Fruit fly (Drosophila melanogaster) whole organism, embryonic: ENCODE data around the gene VhaSFD.

Experiments used
- Ada2b ChIP-seq: fragments of 200-800 bp; sonication (Bioruptor generic); IDR thresholded peaks from 2 replicates; pipeline ENCODE4 v1.3.6; 2022; ENCODE audit warnings: missing biosample characterization, missing genetic modification characterization
- BtbVII ChIP-seq: fragments of 200-800 bp; sonication (Bioruptor generic); optimal IDR thresholded peaks from 3 replicates; lab custom pipeline; 2017; ENCODE audit warnings: missing biosample characterization, mild to moderate bottlenecking, missing genetic modification characterization
- CG14710 ChIP-seq: fragments of 200-800 bp; sonication (Bioruptor generic); optimal IDR thresholded peaks from 3 replicates; lab custom pipeline; 2019; ENCODE audit warnings: missing biosample characterization, mild to moderate bottlenecking, missing genetic modification characterization, moderate library complexity
- CG15601 ChIP-seq: fragments of 200-800 bp; sonication (Bioruptor generic); optimal IDR thresholded peaks from 3 replicates; lab custom pipeline; 2019; ENCODE audit warnings: missing biosample characterization, mild to moderate bottlenecking, missing genetic modification characterization, moderate library complexity
- CG15696 ChIP-seq: fragments of 200-800 bp; sonication (Bioruptor generic); optimal IDR thresholded peaks from 2 replicates; lab custom pipeline; 2019; ENCODE audit warnings: missing biosample characterization, mild to moderate bottlenecking, missing genetic modification characterization, moderate library complexity
- CG1603 ChIP-seq: fragments of 200-800 bp; sonication (Bioruptor generic); optimal IDR thresholded peaks from 2 replicates; lab custom pipeline; 2019; ENCODE audit warnings: missing biosample characterization, mild to moderate bottlenecking, missing genetic modification characterization, moderate library complexity
- CG2120 ChIP-seq: fragments of 200-800 bp; sonication (Bioruptor generic); optimal IDR thresholded peaks from 3 replicates; lab custom pipeline; 2016; ENCODE audit warnings: missing biosample characterization, missing genetic modification characterization
- CG2875 ChIP-seq: fragments of 200-800 bp; sonication (Bioruptor generic); optimal IDR thresholded peaks from 2 replicates; lab custom pipeline; 2017; ENCODE audit warnings: missing biosample characterization, mild to moderate bottlenecking, missing genetic modification characterization, missing genetic modification reagents
- CG30403 ChIP-seq: fragments of 200-800 bp; sonication (Bioruptor generic); optimal IDR thresholded peaks from 3 replicates; lab custom pipeline; 2016; ENCODE audit warnings: missing biosample characterization, missing genetic modification characterization
- CG3065 ChIP-seq: fragments of 200-800 bp; sonication (Bioruptor generic); optimal IDR thresholded peaks from 2 replicates; lab custom pipeline; 2016; ENCODE audit warnings: missing biosample characterization, missing genetic modification characterization
- CG4360 ChIP-seq: fragments of 200-800 bp; sonication (Bioruptor generic); IDR thresholded peaks from 2 replicates; pipeline ENCODE4 v1.3.6; 2022; ENCODE audit warnings: missing biosample characterization, missing genetic modification characterization
- CG6272 ChIP-seq: fragments of 200-800 bp; sonication (Bioruptor generic); IDR thresholded peaks from 2 replicates; pipeline ENCODE4 v1.3.6; 2022; ENCODE audit warnings: missing biosample characterization, missing genetic modification characterization
- CG6689 ChIP-seq: fragments of 200-800 bp; sonication (Bioruptor generic); IDR thresholded peaks from 2 replicates; pipeline ENCODE4 v1.3.6; 2022; ENCODE audit warnings: missing biosample characterization, missing genetic modification characterization
- CG6854 ChIP-seq: fragments of 200-800 bp; sonication (Bioruptor generic); optimal IDR thresholded peaks from 3 replicates; lab custom pipeline; 2017; ENCODE audit warnings: missing biosample characterization, mild to moderate bottlenecking, missing genetic modification characterization
- CG7271 ChIP-seq: fragments of 200-800 bp; sonication (Bioruptor generic); optimal IDR thresholded peaks from 2 replicates; lab custom pipeline; 2018; ENCODE audit warnings: missing biosample characterization, mild to moderate bottlenecking, missing genetic modification characterization, moderate library complexity
- CG8924 ChIP-seq: fragments of 200-800 bp; optimal IDR thresholded peaks from 3 replicates; lab custom pipeline; 2019; ENCODE audit warnings: missing biosample characterization, mild to moderate bottlenecking, missing genetic modification characterization, moderate library complexity
- CG9797 ChIP-seq: fragments of 200-800 bp; sonication (Bioruptor generic); optimal IDR thresholded peaks from 3 replicates; lab custom pipeline; 2018; ENCODE audit warnings: missing biosample characterization, mild to moderate bottlenecking, missing genetic modification characterization
- CG9932 ChIP-seq: fragments of 200-800 bp; sonication (Bioruptor generic); IDR thresholded peaks from 2 replicates; pipeline ENCODE4 v1.3.6; 2022; ENCODE audit warnings: missing biosample characterization, missing genetic modification characterization
- Deaf1 ChIP-seq: fragments of 200-800 bp; optimal IDR thresholded peaks from 3 replicates; lab custom pipeline; 2019; ENCODE audit warnings: missing biosample characterization, mild to moderate bottlenecking, missing genetic modification characterization, moderate library complexity
- Drgx ChIP-seq: fragments of 200-800 bp; sonication (Bioruptor generic); IDR thresholded peaks from 2 replicates; pipeline ENCODE4 v1.3.6; 2022; ENCODE audit warnings: missing biosample characterization, missing genetic modification characterization
- E2f2 ChIP-seq: fragments of 200-800 bp; sonication (Bioruptor generic); IDR thresholded peaks from 2 replicates; pipeline ENCODE4 v1.3.6; 2022; ENCODE audit warnings: missing biosample characterization, missing genetic modification characterization
- Ets97D ChIP-seq: fragments of 200-800 bp; sonication (Bioruptor generic); optimal IDR thresholded peaks from 3 replicates; lab custom pipeline; 2016; ENCODE audit warnings: missing biosample characterization, missing genetic modification characterization
- HLH3B ChIP-seq: fragments of 200-800 bp; sonication (Bioruptor generic); IDR thresholded peaks from 2 replicates; pipeline ENCODE4 v1.3.6; 2022; ENCODE audit warnings: missing biosample characterization, missing genetic modification characterization
- HLH54F ChIP-seq: fragments of 200-800 bp; sonication (Bioruptor generic); optimal IDR thresholded peaks from 3 replicates; lab custom pipeline; 2016; ENCODE audit warnings: missing biosample characterization, missing genetic modification characterization
- Hmr ChIP-seq: fragments of 200-800 bp; sonication (Bioruptor generic); optimal IDR thresholded peaks from 3 replicates; lab custom pipeline; 2017; ENCODE audit warnings: mild to moderate bottlenecking, missing biosample characterization, missing genetic modification reagents, missing genetic modification characterization
- Hsf ChIP-seq: fragments of 200-800 bp; sonication (Bioruptor generic); optimal IDR thresholded peaks from 3 replicates; lab custom pipeline; 2016; ENCODE audit warnings: missing biosample characterization, missing genetic modification characterization
- Myb ChIP-seq: fragments of 200-800 bp; sonication (Bioruptor generic); optimal IDR thresholded peaks from 2 replicates; lab custom pipeline; 2016; ENCODE audit warnings: missing biosample characterization, missing genetic modification characterization
- PHDP ChIP-seq: fragments of 200-800 bp; sonication (Bioruptor generic); optimal IDR thresholded peaks from 3 replicates; lab custom pipeline; 2018; ENCODE audit warnings: missing biosample characterization, mild to moderate bottlenecking, missing genetic modification characterization, moderate library complexity
- Poxn ChIP-seq: fragments of 200-800 bp; sonication (Bioruptor generic); IDR thresholded peaks from 2 replicates; pipeline ENCODE4 v1.3.6; 2022; ENCODE audit warnings: missing biosample characterization, missing genetic modification characterization
- Rfx ChIP-seq: fragments of 200-800 bp; sonication (Bioruptor generic); IDR thresholded peaks from 2 replicates; pipeline ENCODE4 v1.3.6; 2022; ENCODE audit warnings: missing biosample characterization, missing genetic modification characterization
- Sox100B ChIP-seq: fragments of 200-800 bp; sonication (Bioruptor generic); optimal IDR thresholded peaks from 3 replicates; lab custom pipeline; 2018; ENCODE audit warnings: missing biosample characterization, mild to moderate bottlenecking, missing genetic modification characterization
- ab ChIP-seq: fragments of 200-800 bp; sonication (Bioruptor generic); optimal IDR thresholded peaks from 2 replicates; lab custom pipeline; 2016; ENCODE audit warnings: missing biosample characterization, missing genetic modification characterization
- bbx ChIP-seq: fragments of 200-800 bp; sonication (Bioruptor generic); IDR thresholded peaks from 2 replicates; pipeline ENCODE4 v1.3.6; 2022; ENCODE audit warnings: missing biosample characterization, missing genetic modification characterization; ENCODE audit not compliant: partially characterized antibody
- br ChIP-seq: fragments of >200 bp; optimal IDR thresholded peaks from 2 replicates; lab custom pipeline; 2017
- dimm ChIP-seq: fragments of 200-800 bp; sonication (Bioruptor generic); IDR thresholded peaks from 2 replicates; pipeline ENCODE4 v1.3.6; 2022; ENCODE audit warnings: missing biosample characterization, missing genetic modification characterization
- dm ChIP-seq: fragments of 200-800 bp; sonication (Bioruptor generic); optimal IDR thresholded peaks from 3 replicates; lab custom pipeline; 2016; ENCODE audit warnings: missing biosample characterization, missing genetic modification characterization
- dmrt99B ChIP-seq: fragments of 200-800 bp; sonication (Bioruptor generic); optimal IDR thresholded peaks from 2 replicates; lab custom pipeline; 2018; ENCODE audit warnings: missing biosample characterization, mild to moderate bottlenecking, missing genetic modification characterization, moderate library complexity
- dysf ChIP-seq: fragments of 200-800 bp; sonication (Bioruptor generic); IDR thresholded peaks from 3 replicates; pipeline ENCODE4 v1.3.6; 2022; ENCODE audit warnings: missing biosample characterization, missing genetic modification characterization
- en ChIP-seq: fragments of 200-800 bp; sonication (Bioruptor generic); optimal IDR thresholded peaks from 2 replicates; lab custom pipeline; 2016; ENCODE audit warnings: missing biosample characterization, missing genetic modification characterization
- esg ChIP-seq: fragments of 200-800 bp; sonication (Bioruptor generic); conservative IDR thresholded peaks from 2 replicates; pipeline ENCODE4 v1.3.6; 2022; ENCODE audit warnings: missing biosample characterization, missing genetic modification characterization
- maf-S ChIP-seq: fragments of 200-800 bp; sonication (Bioruptor generic); optimal IDR thresholded peaks from 2 replicates; lab custom pipeline; 2016; ENCODE audit warnings: missing biosample characterization, missing genetic modification characterization
- mld ChIP-seq: fragments of 200-800 bp; sonication (Bioruptor generic); IDR thresholded peaks from 3 replicates; pipeline ENCODE4 v1.3.6; 2022; ENCODE audit warnings: missing biosample characterization, missing genetic modification characterization; ENCODE audit not compliant: partially characterized antibody
- pan ChIP-seq, 4 experiments: fragments of >200 bp in 3 of 4; fragments of 200-800 bp in 1 of 4; sonication (Bioruptor generic) in 1 of 4; optimal IDR thresholded peaks in 3 of 4; IDR thresholded peaks in 1 of 4; 2 replicates each; pipeline versions ENCODE4 v1.3.6 to Lab custom; 2017 to 2022; ENCODE audit warnings: missing biosample characterization in 2 of 4, missing genetic modification characterization in 2 of 4, mixed read lengths in 1 of 4
- pros ChIP-seq: fragments of 200-800 bp; sonication (Bioruptor generic); optimal IDR thresholded peaks from 3 replicates; lab custom pipeline; 2019; ENCODE audit warnings: missing biosample characterization, mild to moderate bottlenecking, missing genetic modification characterization, moderate library complexity
- tgo ChIP-seq: fragments of 200-800 bp; sonication (Bioruptor generic); IDR thresholded peaks from 3 replicates; pipeline ENCODE4 v1.3.6; 2022; ENCODE audit warnings: missing biosample characterization, missing genetic modification characterization
- trh ChIP-seq: fragments of 200-800 bp; sonication (Bioruptor generic); optimal IDR thresholded peaks from 2 replicates; lab custom pipeline; 2016; ENCODE audit warnings: missing biosample characterization, missing genetic modification characterization
- ttk ChIP-seq: fragments of 200-800 bp; sonication (Bioruptor generic); IDR thresholded peaks from 2 replicates; pipeline ENCODE4 v2.1.2; 2022; ENCODE audit warnings: missing biosample characterization, missing genetic modification characterization
- tx ChIP-seq: fragments of 200-800 bp; sonication (Bioruptor generic); optimal IDR thresholded peaks from 2 replicates; lab custom pipeline; 2016; ENCODE audit warnings: missing biosample characterization, missing genetic modification characterization
- unpg ChIP-seq: fragments of 200-800 bp; sonication (Bioruptor generic); optimal IDR thresholded peaks from 3 replicates; lab custom pipeline; 2018; ENCODE audit warnings: missing biosample characterization, mild to moderate bottlenecking, missing genetic modification characterization, moderate library complexity
- zen2 ChIP-seq: fragments of 200-800 bp; sonication (Bioruptor generic); IDR thresholded peaks from 3 replicates; pipeline ENCODE4 v1.3.6; 2022; ENCODE audit warnings: missing biosample characterization, missing genetic modification characterization; ENCODE audit not compliant: partially characterized antibody

VhaSFD gene

dm6 chr2L:16679817-16680683, 47.6 kb downstream of the VhaSFD start, which contains the start of the genes grp and squ (continued):
- TF ChIP-seq tgo (GFP tag; lab: Robert Waterston, UW) (no peak), E2f2 (GFP tag; lab: Robert Waterston, UW) (peak; percentile 60), CG7271 (tag; lab: Kevin White, UChicago) (no peak), HLH3B (no peak), Deaf1 (tag; lab: Kevin White, UChicago) (no peak), CG9932 (peak; percentile 66), br (no peak), ttk (no peak), CG15696 (no peak), CG30403 (GFP tag; lab: Kevin White, UChicago) (no peak), zen2 (GFP tag; lab: Robert Waterston, UW) (peak; percentile 89), mld (GFP tag; lab: Robert Waterston, UW) (peak; percentile 97), CG3065 (GFP tag; lab: Kevin White, UChicago) (no peak), Hsf (peak; percentile 24), CG6689 (GFP tag; lab: Robert Waterston, UW) (no peak), en (GFP tag; lab: Kevin White, UChicago) (no peak), BtbVII (GFP tag; lab: Kevin White, UChicago) (peak; percentile 3), trh (no peak), Rfx (peak; percentile 55), Poxn (no peak), CG9797 (GFP tag; lab: Kevin White, UChicago) (peak; percentile 59), CG4360 (GFP tag; lab: Robert Waterston, UW) (no peak), pros (peak; percentile 39), unpg (GFP tag; lab: Kevin White, UChicago) (no peak), bbx (GFP tag; lab: Robert Waterston, UW) (peak; percentile 97), tx (GFP tag; lab: Kevin White, UChicago) (no peak), Sox100B (GFP tag; lab: Kevin White, UChicago) (no peak), CG6854 (no peak), pan (optimal IDR thresholded peaks at IDR 0.05; lab: Kevin White, UChicago) (no peak), pan (GFP tag; optimal IDR thresholded peaks at IDR 0.05 in 1 of 2, IDR thresholded peaks at IDR 0.05 in 1 of 2) (peak in 1 of 2 experiments; percentile 11), CG2120 (GFP tag; lab: Kevin White, UChicago) (no peak), Hmr (GFP tag; lab: Kevin White, UChicago) (peak; percentile 18), PHDP (tag; lab: Kevin White, UChicago) (no peak), esg (GFP tag; lab: Robert Waterston, UW) (no peak), CG1603 (tag; lab: Kevin White, UChicago) (peak; percentile 65), CG8924 (tag; lab: Kevin White, UChicago) (peak; percentile 33), CG2875 (GFP tag; lab: Kevin White, UChicago) (peak; percentile 8), Ada2b (GFP tag; lab: Robert Waterston, UW) (no peak), dysf (GFP tag; lab: Robert Waterston, UW) (no peak), Ets97D (GFP tag; lab: Kevin White, UChicago) (peak; percentile 48), CG6272 (GFP tag; lab: Robert Waterston, UW) (peak; percentile 26; the same call in 1 of the 2 replicates), Myb (GFP tag; lab: Kevin White, UChicago) (peak; percentile 96), CG14710 (peak; percentile 25), ab (GFP tag; lab: Kevin White, UChicago) (no peak), maf-S (GFP tag; lab: Kevin White, UChicago) (no peak), HLH54F (GFP tag; lab: Kevin White, UChicago) (peak; percentile 37), dimm (GFP tag; lab: Robert Waterston, UW) (no peak), Drgx (no peak), dm (GFP tag; lab: Kevin White, UChicago) (peak; percentile 9), dmrt99B (tag; lab: Kevin White, UChicago) (no peak), CG15601 (tag; lab: Kevin White, UChicago) (peak; percentile 34)
